Worm (Caenorhabditis elegans): Measurements from ENCODE around the gene ZC412.3.

The ZC412.3 gene

ce11 chrV:14849628-14850027 is 21.7 kb downstream of the ZC412.3 start (continued):
- TF ChIP-seq gei-17 (GFP tag; optimal IDR thresholded peaks at IDR 0.05) (peak; percentile 43), die-1 (tag; optimal IDR thresholded peaks at IDR 0.05) (peak; percentile 29), dpff-1 (tag; optimal IDR thresholded peaks at IDR 0.05) (no peak), F57C9.4 (tag; optimal IDR thresholded peaks at IDR 0.05) (no peak), F55B11.4 (tag; optimal IDR thresholded peaks at IDR 0.05; ENCODE audit: borderline replicate concordance, insufficient read depth) (no peak), athp-1 (tag; optimal IDR thresholded peaks at IDR 0.05) (peak; percentile 49), madf-6 (GFP tag; IDR thresholded peaks at IDR 0.05) (no peak), B0336.3 (GFP tag; IDR thresholded peaks at IDR 0.05) (peak; percentile 50; the same call in 1 of the 2 replicates), T07F8.4 (tag; optimal IDR thresholded peaks at IDR 0.05) (no peak), ets-4 (GFP tag; optimal IDR thresholded peaks at IDR 0.05) (no peak), xnd-1 (tag; optimal IDR thresholded peaks at IDR 0.05) (no peak), ceh-91 (GFP tag; IDR thresholded peaks at IDR 0.05) (no peak), madf-3 (GFP tag; IDR thresholded peaks at IDR 0.05) (no peak), snpc-3.4 (tag; optimal IDR thresholded peaks at IDR 0.05) (peak; percentile 4), F39B2.1 (GFP tag; IDR thresholded peaks at IDR 0.05) (no peak), F52B5.7 (tag; optimal IDR thresholded peaks at IDR 0.05) (peak; percentile 22), nfya-2 (GFP tag; IDR thresholded peaks at IDR 0.05) (no peak), attf-6 (GFP tag; IDR thresholded peaks at IDR 0.05) (no peak), snpc-4 (GFP tag; optimal IDR thresholded peaks at IDR 0.05) (no peak), snpc-4 (tag; optimal IDR thresholded peaks at IDR 0.05) (peak in 3 of 4 experiments; percentile 19 to 49 (median 39)), let-607 (tag; optimal IDR thresholded peaks at IDR 0.05) (peak; percentile 34 to 54), D2030.7 (GFP tag; IDR thresholded peaks at IDR 0.05) (no peak), mes-4 (tag; optimal IDR thresholded peaks at IDR 0.05) (no peak), ceh-79 (tag; optimal IDR thresholded peaks at IDR 0.05) (no peak), Y56A3A.18 (GFP tag; IDR thresholded peaks at IDR 0.05) (no peak; the same call in 1 of the 2 replicates), tbp1 (GFP tag; optimal IDR thresholded peaks at IDR 0.05) (peak; percentile 45), rpc-1 (optimal IDR thresholded peaks at IDR 0.05) (no peak), rpc-1 (tag; optimal IDR thresholded peaks at IDR 0.05) (no peak), C06A6.2 (GFP tag; conservative IDR thresholded peaks at IDR 0.05) (peak; percentile 42; the same call in 1 of the 2 replicates), Y53G8AR.9 (GFP tag; conservative IDR thresholded peaks at IDR 0.05) (no peak; the same call in 1 of the 2 replicates), chd-7 (tag; optimal IDR thresholded peaks at IDR 0.05) (peak; percentile 80), ztf-18 (tag; optimal IDR thresholded peaks at IDR 0.05) (no peak), aptf-2 (GFP tag; conservative IDR thresholded peaks at IDR 0.05) (no peak), pbrm-1 (GFP tag; IDR thresholded peaks at IDR 0.05) (no peak; the same call in none of the 2 replicates), tlf-1 (GFP tag; optimal IDR thresholded peaks at IDR 0.05) (peak; percentile 39), cebp-1 (GFP tag; IDR thresholded peaks at IDR 0.05) (0 out of 2 replicates have a peak, but pooled peaks have one; percentile 24), cebp-1 (tag; optimal IDR thresholded peaks at IDR 0.05) (peak; percentile 76), repo-1 (tag; optimal IDR thresholded peaks at IDR 0.05) (peak; percentile 48), ekl-4 (GFP tag; IDR thresholded peaks at IDR 0.05) (no peak; the same call in 1 of the 2 replicates), Y79H2A.3 (GFP tag; conservative IDR thresholded peaks at IDR 0.05) (no peak; the same call in 1 of the 2 replicates), sea-2 (GFP tag; IDR thresholded peaks at IDR 0.05) (no peak), egl-44 (GFP tag; IDR thresholded peaks at IDR 0.05) (no peak), zfh-2 (GFP tag; conservative IDR thresholded peaks at IDR 0.05) (peak; percentile 57; the same call in 1 of the 2 replicates), atf-7 (tag; optimal IDR thresholded peaks at IDR 0.05) (peak; percentile 69), cebp-2 (GFP tag; IDR thresholded peaks at IDR 0.05) (no peak), lin-35 (GFP tag; optimal IDR thresholded peaks at IDR 0.05) (peak in 1 of 3 experiments; percentile 54), egl-18 (GFP tag; IDR thresholded peaks at IDR 0.05) (no peak), nfya-1 (tag; optimal IDR thresholded peaks at IDR 0.05; ENCODE audit: borderline replicate concordance, insufficient read depth) (no peak), nhr-90 (tag; optimal IDR thresholded peaks at IDR 0.05) (peak; percentile 66)
